Worm (Caenorhabditis elegans): ENCODE data around the gene sma-4.

Gene sma-4

DNA sequence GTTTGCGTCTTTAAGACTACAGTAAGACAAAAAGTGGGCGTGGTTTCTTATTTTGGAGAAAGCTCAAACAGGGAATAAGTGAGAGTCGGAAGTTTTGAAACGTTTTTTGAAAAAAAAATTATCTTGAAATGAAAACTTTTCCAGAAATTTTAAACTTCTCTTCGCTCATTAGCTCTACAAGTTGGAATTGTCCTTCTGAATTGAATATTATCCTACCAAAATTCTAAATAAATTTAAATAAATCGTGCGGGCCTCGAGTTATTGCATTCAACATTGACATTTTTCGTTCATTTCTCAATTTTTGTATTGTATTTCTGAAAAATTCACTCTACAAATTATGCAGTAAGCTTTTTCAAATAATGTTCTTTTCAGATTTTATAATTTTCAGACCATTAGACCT lies 10.8 kb upstream of the sma-4 start, which contains the start of gene R12B2.3:
TSS of gene R12B2.3 (plus strand) at position 301 of the 400 bp plus-strand sequence.
- no peak for TF ChIP-seq lin-14 (GFP tag; optimal IDR thresholded peaks at IDR 0.05)
- no peak for TF ChIP-seq efl-1 (optimal IDR thresholded peaks at IDR 0.05)
- no peak for TF ChIP-seq efl-1 (GFP tag; optimal IDR thresholded peaks at IDR 0.05 in 1 of 2)
- TF ChIP-seq ces-1 (GFP tag; optimal IDR thresholded peaks at IDR 0.05), result no peak
- no peak for TF ChIP-seq grh-1 (GFP tag; IDR thresholded peaks at IDR 0.05)
- no peak for TF ChIP-seq mdl-1 (tag; optimal IDR thresholded peaks at IDR 0.05)
- no peak for TF ChIP-seq Y116A8C.19 (tag; optimal IDR thresholded peaks at IDR 0.05; ENCODE audit: borderline replicate concordance)
- no peak for TF ChIP-seq ztf-11 (tag; optimal IDR thresholded peaks at IDR 0.05)
- no peak for TF ChIP-seq fkh-8 (tag; optimal IDR thresholded peaks at IDR 0.05)
- TF ChIP-seq sptf-1 (tag; optimal IDR thresholded peaks at IDR 0.05), result no peak
- TF ChIP-seq nhr-71 (tag; optimal IDR thresholded peaks at IDR 0.05), result no peak
- no peak for TF ChIP-seq aly-2 (tag; optimal IDR thresholded peaks at IDR 0.05)

DNA sequence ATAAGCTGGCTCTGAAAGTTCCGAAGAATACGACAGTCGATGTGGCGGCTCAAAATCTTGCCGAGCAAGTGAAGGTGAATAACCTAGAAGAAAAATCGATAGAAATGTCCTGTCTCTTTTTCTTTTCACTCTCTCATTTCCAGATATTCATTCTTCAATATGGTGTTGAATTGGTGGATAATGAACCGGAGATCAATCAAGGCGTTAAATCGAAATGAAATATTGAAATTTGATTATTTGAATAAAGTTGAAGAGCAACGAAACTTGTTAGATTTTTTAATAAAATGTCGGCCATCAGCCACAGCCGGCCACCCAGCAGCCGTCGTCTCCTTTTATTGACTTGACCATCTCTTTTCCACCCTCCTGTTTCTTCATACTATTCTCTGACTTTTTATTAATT lies 9.3 kb upstream of the sma-4 start, which contains the start of gene R12B2.2:
TSS of gene R12B2.2 (plus strand) at position 301 of the 400 bp plus-strand sequence.
- no peak for TF ChIP-seq ztf-11 (tag; optimal IDR thresholded peaks at IDR 0.05)
- no peak for TF ChIP-seq ets-5 (GFP tag; IDR thresholded peaks at IDR 0.05)
- TF ChIP-seq nhr-85 (tag), result no peak

DNA sequence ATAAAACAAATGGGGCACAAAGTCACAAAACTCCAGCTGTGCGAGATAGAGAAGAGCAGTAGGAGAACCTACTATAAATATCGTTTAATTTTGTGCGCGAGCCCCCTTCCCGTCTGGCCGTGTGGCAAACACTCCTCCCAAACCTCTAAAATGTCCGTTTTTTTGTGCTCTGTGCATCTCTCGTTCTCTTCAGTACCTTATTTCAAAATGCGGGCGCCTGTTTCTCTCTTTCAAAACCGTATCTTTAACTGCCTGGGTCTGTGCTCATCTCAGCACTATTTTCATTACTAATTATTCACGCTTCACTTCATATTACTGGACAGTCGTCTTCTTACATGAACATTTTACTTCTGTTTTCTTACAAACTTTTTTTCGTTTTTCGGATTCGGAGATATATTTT lies 6.0 kb upstream of the sma-4 start:
- TF ChIP-seq rnt-1 (tag; optimal IDR thresholded peaks at IDR 0.05) (no peak), lin-14 (GFP tag; optimal IDR thresholded peaks at IDR 0.05) (peak; percentile 14), nhr-85 (tag) (peak; percentile 14)

DNA sequence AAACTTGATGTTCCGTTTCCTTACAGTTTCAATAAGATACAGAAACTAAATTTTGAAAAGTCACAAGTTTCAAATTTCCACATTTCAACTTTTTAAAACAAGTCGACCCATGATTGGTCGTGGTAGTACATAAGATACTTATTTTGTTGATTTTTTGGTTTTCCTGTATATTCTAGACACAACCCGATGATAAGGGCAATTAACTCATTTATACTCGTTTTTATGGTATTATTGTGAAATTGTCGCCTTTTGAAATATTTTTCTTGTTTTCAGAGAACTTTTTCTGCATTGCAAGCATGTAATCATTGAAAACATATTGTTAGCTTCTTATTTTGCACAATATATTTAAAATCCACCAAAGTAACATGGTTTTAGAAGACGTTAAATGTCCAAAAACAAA lies 4.1 kb upstream of the sma-4 start:
- no peak for TF ChIP-seq nhr-20 (tag; optimal IDR thresholded peaks at IDR 0.05)
- TF ChIP-seq efl-1 (optimal IDR thresholded peaks at IDR 0.05), result no peak
- TF ChIP-seq efl-1 (GFP tag; optimal IDR thresholded peaks at IDR 0.05 in 1 of 2), result no peak
- no peak for TF ChIP-seq swsn-7 (tag; optimal IDR thresholded peaks at IDR 0.05)
- no peak for TF ChIP-seq unc-98 (GFP tag; IDR thresholded peaks at IDR 0.05)
- TF ChIP-seq skn-1 (tag; optimal IDR thresholded peaks at IDR 0.05), result no peak
- no peak for TF ChIP-seq elt-2 (tag; optimal IDR thresholded peaks at IDR 0.05)
- no peak for TF ChIP-seq egl-13 (tag; optimal IDR thresholded peaks at IDR 0.05)
- no peak for TF ChIP-seq ztf-11 (tag; optimal IDR thresholded peaks at IDR 0.05)
- no peak for TF ChIP-seq lsy-2 (tag; optimal IDR thresholded peaks at IDR 0.05)
- no peak for TF ChIP-seq mep-1 (tag; optimal IDR thresholded peaks at IDR 0.05)
- TF ChIP-seq ceh-88 (GFP tag; IDR thresholded peaks at IDR 0.05), result no peak
- no peak for TF ChIP-seq mef-2 (tag; optimal IDR thresholded peaks at IDR 0.05)

DNA sequence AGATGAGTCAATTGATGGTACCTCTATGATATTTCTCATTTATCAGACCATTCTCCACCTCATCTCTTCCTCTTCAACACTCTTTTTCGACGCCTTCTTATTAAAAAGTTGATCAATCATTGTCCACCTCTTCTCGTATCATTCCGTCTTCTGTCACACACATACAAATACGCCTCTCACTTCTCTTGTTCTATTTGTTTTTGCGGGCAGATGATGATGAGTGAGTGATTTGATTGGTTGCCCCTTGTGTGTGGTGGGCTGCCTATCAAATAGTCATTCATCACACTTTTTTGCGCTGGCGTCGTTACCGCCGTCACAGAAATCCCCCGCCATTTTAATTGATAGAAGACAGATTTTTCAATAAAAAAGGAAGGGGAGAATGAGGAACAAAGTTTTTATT lies 3.4 kb upstream of the sma-4 start:
- TF ChIP-seq ztf-11 (tag; optimal IDR thresholded peaks at IDR 0.05) (no peak), sox-4 (tag; optimal IDR thresholded peaks at IDR 0.05) (no peak), tlp-1 (tag; optimal IDR thresholded peaks at IDR 0.05) (no peak), lin-14 (GFP tag; optimal IDR thresholded peaks at IDR 0.05) (peak; percentile 66), nhr-20 (tag; optimal IDR thresholded peaks at IDR 0.05) (peak; percentile 36), ets-5 (GFP tag; IDR thresholded peaks at IDR 0.05) (no peak), unc-62 (GFP tag; optimal IDR thresholded peaks at IDR 0.05) (no peak), tbx-2 (tag; optimal IDR thresholded peaks at IDR 0.05) (peak; percentile 36), lsy-2 (tag; optimal IDR thresholded peaks at IDR 0.05) (peak in 1 of 2 experiments; percentile 5), snu-23 (GFP tag; optimal IDR thresholded peaks at IDR 0.05) (peak; percentile 32), lin-35 (GFP tag; optimal IDR thresholded peaks at IDR 0.05) (peak in 1 of 2 experiments; percentile 52), nhr-85 (tag) (peak; percentile 64), mep-1 (tag; optimal IDR thresholded peaks at IDR 0.05) (peak; percentile 31), blmp-1 (tag; optimal IDR thresholded peaks at IDR 0.05) (peak; percentile 81), efl-1 (optimal IDR thresholded peaks at IDR 0.05) (no peak), efl-1 (GFP tag; optimal IDR thresholded peaks at IDR 0.05 in 1 of 2) (peak in 1 of 2 experiments; percentile 68), hpl-2 (GFP tag; optimal IDR thresholded peaks at IDR 0.05) (no peak), nhr-71 (tag; optimal IDR thresholded peaks at IDR 0.05) (peak; percentile 47), elt-3 (tag; optimal IDR thresholded peaks at IDR 0.05) (peak in 4 of 6 experiments; percentile 7 to 66 (median 34)), egl-13 (tag; optimal IDR thresholded peaks at IDR 0.05) (no peak)
